Worm (Caenorhabditis elegans): ENCODE measurements around the gene F11C1.10.

DNA sequence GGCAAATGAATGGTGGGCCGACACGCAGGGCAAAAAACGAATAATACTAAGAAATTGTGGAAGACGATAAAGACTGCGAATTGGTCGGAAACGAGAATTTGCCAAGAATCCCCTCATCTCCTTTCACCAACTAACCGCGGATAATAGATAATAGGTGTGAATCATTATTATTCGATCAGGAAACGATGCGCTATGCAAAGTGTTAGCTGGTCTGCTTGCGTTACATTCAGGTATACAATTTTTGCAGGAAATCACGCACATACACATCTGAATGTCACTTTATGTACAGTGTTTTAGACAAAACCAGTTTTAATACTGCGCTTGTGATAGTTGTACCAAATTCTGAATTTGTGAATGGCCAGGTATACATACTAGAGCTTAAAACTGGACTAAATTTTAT, 32.2 kb upstream of the F11C1.10 start:
- TF ChIP-seq ztf-29 (GFP tag; IDR thresholded peaks at IDR 0.05) (no peak), klf-2 (GFP tag; conservative IDR thresholded peaks at IDR 0.05) (no peak)

All from whole organism, midembryonic.